Worm (Caenorhabditis elegans) whole organism, L4 larva: Measurements from ENCODE around the gene srlf-2.

Source experiments
- D1046.2 ChIP-seq: fragments of 200-800 bp; sonication (Bioruptor generic); IDR thresholded peaks from 2 replicates; pipeline ENCODE4 v1.3.6; 2022; ENCODE audit warnings: missing genetic modification characterization, missing compliant biosample characterization
- T20F7.1 ChIP-seq: fragments of 200-800 bp; sonication (Bioruptor generic); optimal IDR thresholded peaks from 2 replicates; lab custom pipeline; 2018; ENCODE audit warnings: mild to moderate bottlenecking, missing genetic modification characterization, missing compliant biosample characterization
- Y48G9A.11 ChIP-seq: fragments of 200-800 bp; sonication (Bioruptor generic); IDR thresholded peaks from 2 replicates; pipeline ENCODE4 v1.3.6; 2022; ENCODE audit warnings: missing genetic modification reagents, missing genetic modification characterization, missing compliant biosample characterization
- Y5F2A.4 ChIP-seq: fragments of 200-800 bp; sonication (Bioruptor generic); optimal IDR thresholded peaks from 2 replicates; lab custom pipeline; 2018; ENCODE audit warnings: mild to moderate bottlenecking, missing genetic modification characterization, missing compliant biosample characterization
- aha-1 ChIP-seq: fragments of 150-350 bp; peaks from one replicate; lab custom pipeline; 2014; ENCODE audit warnings: missing biosample characterization, missing genetic modification characterization
- ama-1 ChIP-seq: fragments of 150-350 bp; optimal IDR thresholded peaks from 2 replicates; lab custom pipeline; 2014; ENCODE audit warnings: inconsistent platforms, mixed read lengths
- ceh-20 ChIP-seq: fragments of 200-800 bp; sonication (Bioruptor generic); IDR thresholded peaks from 2 replicates; pipeline ENCODE4 v1.3.6; 2022; ENCODE audit warnings: missing genetic modification reagents, missing genetic modification characterization, missing compliant biosample characterization
- ceh-32 ChIP-seq: sonication (generic microtip); optimal IDR thresholded peaks from 2 replicates; lab custom pipeline; 2016; ENCODE audit warnings: mild to moderate bottlenecking, missing genetic modification characterization, missing compliant biosample characterization; ENCODE audit not compliant: poor library complexity
- ces-1 ChIP-seq: fragments of 150-350 bp; sonication (generic microtip); optimal IDR thresholded peaks from 4 replicates; lab custom pipeline; 2014; ENCODE audit warnings: missing biosample characterization, missing genetic modification reagents, missing genetic modification characterization
- cey-2 ChIP-seq: sonication (generic microtip); optimal IDR thresholded peaks from 3 replicates; lab custom pipeline; 2017; ENCODE audit warnings: missing genetic modification characterization, mild to moderate bottlenecking, missing compliant biosample characterization, antibody characterized with exemption, borderline replicate concordance; ENCODE audit not compliant: insufficient read depth
- dmd-6 ChIP-seq: fragments of 200-800 bp; sonication (Bioruptor generic); IDR thresholded peaks from 2 replicates; pipeline ENCODE4 v1.3.6; 2022; ENCODE audit warnings: missing genetic modification reagents, missing genetic modification characterization, missing compliant biosample characterization
- duxl-1 ChIP-seq: sonication (generic microtip); optimal IDR thresholded peaks from 2 replicates; lab custom pipeline; 2016; ENCODE audit warnings: mild to moderate bottlenecking, missing genetic modification characterization, moderate library complexity, missing compliant biosample characterization; ENCODE audit not compliant: poor library complexity
- fkh-10 ChIP-seq: fragments of 150-350 bp; optimal IDR thresholded peaks from 2 replicates; lab custom pipeline; 2014; ENCODE audit warnings: missing biosample characterization, missing genetic modification reagents, missing genetic modification characterization
- fos-1 ChIP-seq: fragments of 150-350 bp; optimal IDR thresholded peaks from 2 replicates; lab custom pipeline; 2014; ENCODE audit warnings: missing biosample characterization, missing genetic modification characterization
- hif-1 ChIP-seq, 2 experiments: sonication (generic microtip); optimal IDR thresholded peaks; 2 replicates each; lab custom pipeline; 2016 to 2017; ENCODE audit warnings: missing compliant biosample characterization in 2 of 2, missing genetic modification characterization in 2 of 2, missing genetic modification reagents in 2 of 2, missing genotype in 2 of 2, mild to moderate bottlenecking in 1 of 2
- hlh-11 ChIP-seq: fragments of 200-800 bp; sonication (Bioruptor generic); optimal IDR thresholded peaks from 2 replicates; lab custom pipeline; 2018; ENCODE audit warnings: mild to moderate bottlenecking, missing genetic modification characterization, missing compliant biosample characterization
- hlh-30 ChIP-seq: sonication (generic microtip); optimal IDR thresholded peaks from 2 replicates; lab custom pipeline; 2017; ENCODE audit warnings: antibody characterized with exemption, mild to moderate bottlenecking, missing genetic modification characterization, missing compliant biosample characterization; ENCODE audit not compliant: insufficient read depth
- jun-1 ChIP-seq: fragments of 150-350 bp; optimal IDR thresholded peaks from 2 replicates; lab custom pipeline; 2014; ENCODE audit warnings: missing biosample characterization, missing genetic modification reagents, missing genetic modification characterization
- mdl-1 ChIP-seq, 2 experiments: fragments of 150-350 bp in 1 of 2; sonication (generic microtip) in 1 of 2; optimal IDR thresholded peaks; 2 replicates each; lab custom pipeline; 2014 to 2017; ENCODE audit warnings: missing biosample characterization in 2 of 2, missing genetic modification characterization in 2 of 2
- mxl-2 ChIP-seq: fragments of 200-800 bp; sonication (Bioruptor generic); conservative IDR thresholded peaks from 2 replicates; pipeline ENCODE4 v1.3.6; 2022; ENCODE audit warnings: missing genetic modification reagents, missing genetic modification characterization, missing compliant biosample characterization
- mxl-3 ChIP-seq: fragments of 200-800 bp; sonication (Bioruptor generic); optimal IDR thresholded peaks from 2 replicates; lab custom pipeline; 2018; ENCODE audit warnings: mild to moderate bottlenecking, missing genetic modification characterization, missing compliant biosample characterization
- nhr-11 ChIP-seq: fragments of 150-350 bp; optimal IDR thresholded peaks from 2 replicates; lab custom pipeline; 2014; ENCODE audit warnings: missing biosample characterization, missing genetic modification characterization
- nhr-28 ChIP-seq: fragments of 150-350 bp; optimal IDR thresholded peaks from 2 replicates; lab custom pipeline; 2014; ENCODE audit warnings: missing biosample characterization, missing genetic modification characterization
- nhr-48 ChIP-seq: sonication (generic microtip); optimal IDR thresholded peaks from 2 replicates; lab custom pipeline; 2016; ENCODE audit warnings: mild to moderate bottlenecking, missing genetic modification characterization, missing compliant biosample characterization
- nhr-76 ChIP-seq: fragments of 150-350 bp; optimal IDR thresholded peaks from 2 replicates; lab custom pipeline; 2014; ENCODE audit warnings: missing biosample characterization, missing genetic modification characterization
- pha-4 ChIP-seq, 2 experiments: fragments of 150-350 bp in 1 of 2; fragments of 200-800 bp in 1 of 2; sonication (Bioruptor generic) in 1 of 2; IDR thresholded peaks in 1 of 2; optimal IDR thresholded peaks in 1 of 2; 2 replicates each; pipeline versions ENCODE4 v1.3.6 to Lab custom; 2014 to 2022; ENCODE audit warnings: missing genetic modification characterization in 2 of 2, missing genetic modification reagents in 2 of 2, missing biosample characterization in 1 of 2, missing compliant biosample characterization in 1 of 2
- rbr-2 ChIP-seq: sonication (generic microtip); optimal IDR thresholded peaks from 2 replicates; lab custom pipeline; 2016; ENCODE audit warnings: missing genotype, missing genetic modification characterization, missing compliant biosample characterization
- tra-1 ChIP-seq: fragments of 200-800 bp; sonication (Bioruptor generic); IDR thresholded peaks from 2 replicates; pipeline ENCODE4 v1.3.6; 2022; ENCODE audit warnings: missing genetic modification reagents, missing genetic modification characterization, missing compliant biosample characterization
- unc-130 ChIP-seq: sonication (generic microtip); optimal IDR thresholded peaks from 2 replicates; lab custom pipeline; 2016; ENCODE audit warnings: missing genetic modification reagents, missing genetic modification characterization, missing compliant biosample characterization
- unc-39 ChIP-seq: sonication (generic microtip); optimal IDR thresholded peaks from 2 replicates; lab custom pipeline; 2017; ENCODE audit warnings: missing biosample characterization, missing genetic modification characterization
- unc-62 ChIP-seq, 3 experiments: fragments of 150-350 bp in 1 of 3; sonication (generic microtip); optimal IDR thresholded peaks in 2 of 3; peaks in 1 of 3; 1 replicate in 1 of 3; 2 replicates in 2 of 3; lab custom pipeline; 2014 to 2017; ENCODE audit warnings: missing biosample characterization in 3 of 3, missing genetic modification characterization in 3 of 3, missing genetic modification reagents in 3 of 3, missing genotype in 1 of 3
- zfp-2 ChIP-seq: sonication (generic microtip); optimal IDR thresholded peaks from 2 replicates; lab custom pipeline; 2016; ENCODE audit warnings: mild to moderate bottlenecking, missing genetic modification characterization, missing compliant biosample characterization
- zip-11 ChIP-seq: fragments of 200-800 bp; sonication (Bioruptor generic); IDR thresholded peaks from 2 replicates; pipeline ENCODE4 v1.3.6; 2022; ENCODE audit warnings: missing genetic modification characterization, missing compliant biosample characterization
- ztf-7 ChIP-seq: fragments of 150-350 bp; optimal IDR thresholded peaks from 2 replicates; lab custom pipeline; 2014; ENCODE audit warnings: missing biosample characterization, missing genetic modification characterization

srlf-2 gene

DNA sequence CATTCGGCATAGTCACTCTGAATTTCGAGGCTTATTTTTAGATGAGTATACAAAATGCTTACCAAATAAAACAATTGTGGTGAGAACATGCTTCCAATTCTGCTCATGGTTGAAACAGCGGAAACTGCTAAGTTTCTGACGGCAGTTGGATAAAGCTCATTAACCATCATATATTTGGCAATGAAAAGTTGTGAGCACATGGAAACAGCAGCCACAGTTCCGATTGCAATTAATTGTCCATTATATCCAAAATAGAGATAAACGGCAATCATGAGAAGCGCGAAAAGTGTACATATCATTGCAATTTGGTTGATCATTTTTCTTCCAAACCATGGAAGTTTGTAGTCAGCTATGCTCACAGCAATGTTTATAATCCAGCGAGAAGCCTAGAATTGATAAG, 28.8 kb upstream of the srlf-2 start:
- TF ChIP-seq jun-1 (tag; lab: Kevin White, UChicago) = no peak
- TF ChIP-seq unc-62 (GFP tag; optimal IDR thresholded peaks at IDR 0.05 in 1 of 2; lab: Kevin White, UChicago) = peak in 1 of 2 experiments; percentile 96
- no peak for TF ChIP-seq unc-62 (tag; optimal IDR thresholded peaks at IDR 0.05; lab: Kevin White, UChicago)

- peak in 1 of 2 experiments; percentile 54 for TF ChIP-seq unc-62 (GFP tag; optimal IDR thresholded peaks at IDR 0.05 in 1 of 2; lab: Kevin White, UChicago)
- no peak for TF ChIP-seq unc-62 (tag; optimal IDR thresholded peaks at IDR 0.05; lab: Kevin White, UChicago)
- TF ChIP-seq T20F7.1 = no peak
- TF ChIP-seq duxl-1 (tag; lab: Kevin White, UChicago) = no peak
- no peak for TF ChIP-seq unc-130 (GFP tag; lab: Kevin White, UChicago)
- no peak for TF ChIP-seq ztf-7
- no peak for TF ChIP-seq pha-4 (GFP tag; IDR thresholded peaks at IDR 0.05; lab: Robert Waterston, UW)
- TF ChIP-seq pha-4 (tag; optimal IDR thresholded peaks at IDR 0.05; lab: Kevin White, UChicago) = no peak
- no peak for TF ChIP-seq unc-39 (tag; lab: Kevin White, UChicago)
- TF ChIP-seq Y48G9A.11 (GFP tag; lab: Robert Waterston, UW) = no peak
These were observed 27.6 kb upstream of the srlf-2 start for ce11 chrIV:8462376-8462775.

DNA sequence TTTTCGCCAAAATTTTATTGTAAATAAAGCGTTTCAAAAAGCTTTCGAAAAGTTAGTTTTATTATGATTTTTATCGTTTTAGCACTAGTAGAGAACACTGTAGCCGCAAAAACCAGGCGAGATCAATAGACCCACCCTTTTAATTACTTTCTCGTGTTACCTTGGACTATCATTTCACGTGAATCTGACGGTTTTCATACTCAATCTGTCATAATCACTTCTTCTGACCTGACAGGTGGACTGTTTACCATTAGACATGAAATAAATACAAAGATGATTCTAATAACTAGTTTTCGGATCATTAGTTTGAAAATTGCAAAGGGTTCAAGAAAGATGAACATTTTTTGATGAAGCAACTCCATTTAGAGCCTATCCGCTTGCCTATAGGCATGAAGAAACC, 26.9 kb upstream of the srlf-2 start:
- TF ChIP-seq fkh-10 (GFP tag; lab: Kevin White, UChicago) (no peak), hlh-11 (peak; percentile 24), unc-62 (GFP tag; optimal IDR thresholded peaks at IDR 0.05 in 1 of 2; lab: Kevin White, UChicago) (peak in 1 of 2 experiments; percentile 100), unc-62 (tag; optimal IDR thresholded peaks at IDR 0.05; lab: Kevin White, UChicago) (no peak), hlh-30 (tag; lab: Kevin White, UChicago) (peak; percentile 58), nhr-28 (tag; lab: Kevin White, UChicago) (peak; percentile 68), mdl-1 (tag; optimal IDR thresholded peaks at IDR 0.05; lab: Kevin White, UChicago) (peak in 1 of 2 experiments; percentile 84), ceh-20 (GFP tag; lab: Robert Waterston, UW) (peak; percentile 60; the same call in 1 of the 2 replicates), aha-1 (tag; lab: Kevin White, UChicago) (peak; percentile 39), tra-1 (GFP tag; lab: Robert Waterston, UW) (no peak), dmd-6 (GFP tag; lab: Robert Waterston, UW) (0 out of 2 replicates have a peak, but pooled peaks have one; percentile 9)
- TF ChIP-seq, all 104 proteins: peak for 8

ce11 chrIV:8463716-8464115, 26.3 kb upstream of the srlf-2 start, which contains the start of gene str-176:
TSS of gene str-176 (minus strand) at chrIV:8463816.
- TF ChIP-seq duxl-1 (tag; lab: Kevin White, UChicago) (no peak), T20F7.1 (no peak), D1046.2 (GFP tag; lab: Robert Waterston, UW) (no peak), unc-39 (tag; lab: Kevin White, UChicago) (no peak), fos-1 (tag; lab: Kevin White, UChicago) (no peak), Y5F2A.4 (GFP tag; lab: Kevin White, UChicago) (no peak), ama-1 (lab: Kevin White, UChicago) (no peak), zfp-2 (no peak), nhr-48 (tag; lab: Kevin White, UChicago) (no peak), hif-1 (tag; optimal IDR thresholded peaks at IDR 0.05; lab: Kevin White, UChicago) (no peak), mxl-2 (GFP tag; lab: Robert Waterston, UW) (no peak), nhr-11 (tag; lab: Kevin White, UChicago) (no peak), mxl-3 (GFP tag; lab: Kevin White, UChicago) (no peak), ces-1 (GFP tag; lab: Kevin White, UChicago) (no peak), nhr-76 (tag; lab: Kevin White, UChicago) (no peak), cey-2 (tag; lab: Kevin White, UChicago) (no peak), zip-11 (no peak), ceh-32 (tag; lab: Kevin White, UChicago) (no peak), rbr-2 (tag; lab: Kevin White, UChicago) (no peak)
